In genomic region chrIII:1932018-1932417, ce11 we compare ENCODE assay signal across 2 worm cellular contexts.
A peak's percentile ranks its signal among the peaks of the same experiment; 100 is the strongest.
TF ChIP-seq lines count a peak whose summit lies in the region.

No protein-coding gene starts in this region.

TF ChIP-seq in whole organism, L4 larva, 104 proteins besides CTCF, POLR2A, EP300 and RAD21:
- no peak for TF ChIP-seq T20F7.1 (GFP tag; optimal IDR thresholded peaks at IDR 0.05; lab: Kevin White, UChicago)
- peak; percentile 93 for TF ChIP-seq set-16 (GFP tag; IDR thresholded peaks at IDR 0.05; lab: Robert Waterston, UW)

TF ChIP-seq in whole organism, young adult, 124 proteins besides CTCF, POLR2A, EP300 and RAD21:
- TF ChIP-seq ccch-3 (GFP tag; optimal IDR thresholded peaks at IDR 0.05; lab: Kevin White, UChicago) (no peak), zfh-2 (GFP tag; conservative IDR thresholded peaks at IDR 0.05; lab: Robert Waterston, UW) (peak; percentile 73), ztf-22 (GFP tag; optimal IDR thresholded peaks at IDR 0.05; lab: Kevin White, UChicago) (no peak), ztf-25 (GFP tag; IDR thresholded peaks at IDR 0.05; lab: Robert Waterston, UW) (no peak), attf-6 (GFP tag; IDR thresholded peaks at IDR 0.05; lab: Robert Waterston, UW) (no peak), egrh-3 (GFP tag; IDR thresholded peaks at IDR 0.05; lab: Robert Waterston, UW) (peak; percentile 72; the same call in 1 of the 2 replicates), nfyb-1 (GFP tag; IDR thresholded peaks at IDR 0.05; lab: Robert Waterston, UW) (peak; percentile 15; the same call in 1 of the 2 replicates), mcd-1 (GFP tag; IDR thresholded peaks at IDR 0.05; lab: Robert Waterston, UW) (no peak)
